Worm (Caenorhabditis elegans) whole organism, L2 larva: Measurements from ENCODE around the gene nlp-43.

ENCODE experiments used
- C34F6.9 ChIP-seq: fragments of 150-350 bp; optimal IDR thresholded peaks from 2 replicates; lab custom pipeline; 2014; ENCODE audit warnings: missing biosample characterization, missing genetic modification characterization
- F13H6.1 ChIP-seq: sonication (generic microtip); optimal IDR thresholded peaks from 2 replicates; lab custom pipeline; 2016; ENCODE audit warnings: missing genetic modification characterization, missing compliant biosample characterization
- R02D3.7 ChIP-seq: fragments of 150-350 bp; optimal IDR thresholded peaks from 2 replicates; lab custom pipeline; 2014; ENCODE audit warnings: missing biosample characterization, missing genetic modification characterization
- Y55F3AM.14 ChIP-seq: fragments of 200-800 bp; sonication (Bioruptor generic); optimal IDR thresholded peaks from 2 replicates; lab custom pipeline; 2018; ENCODE audit warnings: mild to moderate bottlenecking, missing genetic modification characterization, missing compliant biosample characterization
- ZK546.5 ChIP-seq: sonication (generic microtip); optimal IDR thresholded peaks from 2 replicates; lab custom pipeline; 2017; ENCODE audit warnings: missing biosample characterization, missing genetic modification characterization
- alr-1 ChIP-seq: fragments of 150-350 bp; optimal IDR thresholded peaks from 2 replicates; lab custom pipeline; 2014; ENCODE audit warnings: missing biosample characterization, missing genetic modification characterization
- aly-2 ChIP-seq: fragments of 150-350 bp; optimal IDR thresholded peaks from 2 replicates; lab custom pipeline; 2014; ENCODE audit warnings: missing biosample characterization, missing genetic modification characterization
- ama-1 ChIP-seq: fragments of 150-350 bp; optimal IDR thresholded peaks from 2 replicates; lab custom pipeline; 2018; ENCODE audit warnings: inconsistent platforms
- blmp-1 ChIP-seq: sonication (generic microtip); optimal IDR thresholded peaks from 2 replicates; lab custom pipeline; 2017; ENCODE audit warnings: missing genetic modification characterization, mild to moderate bottlenecking, missing compliant biosample characterization, antibody characterized with exemption, moderate library complexity; ENCODE audit not compliant: insufficient read depth
- ceh-16 ChIP-seq: fragments of 150-350 bp; optimal IDR thresholded peaks from 2 replicates; lab custom pipeline; 2014; ENCODE audit warnings: missing biosample characterization, missing genetic modification characterization
- ceh-82 ChIP-seq: fragments of 150-350 bp; optimal IDR thresholded peaks from 2 replicates; lab custom pipeline; 2014; ENCODE audit warnings: missing biosample characterization, missing genetic modification characterization
- crh-2 ChIP-seq: sonication (generic microtip); optimal IDR thresholded peaks from 2 replicates; lab custom pipeline; 2017; ENCODE audit warnings: missing biosample characterization, missing genetic modification characterization
- dmd-4 ChIP-seq: sonication (generic microtip); optimal IDR thresholded peaks from 2 replicates; lab custom pipeline; 2017; ENCODE audit warnings: missing biosample characterization, missing genetic modification characterization
- egl-27 ChIP-seq: sonication (generic microtip); optimal IDR thresholded peaks from 3 replicates; lab custom pipeline; 2017; ENCODE audit warnings: missing biosample characterization, missing genetic modification reagents, missing genetic modification characterization
- elt-1 ChIP-seq: fragments of 150-350 bp; optimal IDR thresholded peaks from 2 replicates; lab custom pipeline; 2014; ENCODE audit warnings: missing biosample characterization, missing genetic modification characterization
- elt-3 ChIP-seq: sonication (generic microtip); optimal IDR thresholded peaks from 2 replicates; lab custom pipeline; 2017; ENCODE audit warnings: missing biosample characterization, missing genetic modification characterization
- fos-1 ChIP-seq: fragments of 150-350 bp; optimal IDR thresholded peaks from 2 replicates; lab custom pipeline; 2014; ENCODE audit warnings: missing biosample characterization, missing genetic modification characterization
- gmeb-1 ChIP-seq: fragments of 150-350 bp; optimal IDR thresholded peaks from 2 replicates; lab custom pipeline; 2014; ENCODE audit warnings: missing biosample characterization, missing genetic modification characterization
- lin-11 ChIP-seq: fragments of 150-350 bp; sonication (generic microtip); optimal IDR thresholded peaks from 2 replicates; lab custom pipeline; 2014; ENCODE audit warnings: missing biosample characterization, missing genetic modification characterization, inconsistent platforms, mixed read lengths
- lin-13 ChIP-seq: fragments of 150-350 bp; optimal IDR thresholded peaks from 2 replicates; lab custom pipeline; 2014; ENCODE audit warnings: missing biosample characterization, missing genetic modification reagents, missing genetic modification characterization
- lin-39 ChIP-seq: fragments of 150-350 bp; optimal IDR thresholded peaks from 2 replicates; lab custom pipeline; 2014; ENCODE audit warnings: missing biosample characterization, missing genetic modification reagents, missing genetic modification characterization
- lsy-2 ChIP-seq, 2 experiments: fragments of 150-350 bp in 1 of 2; sonication (generic microtip) in 1 of 2; optimal IDR thresholded peaks; 2 replicates each; lab custom pipeline; 2014 to 2017; ENCODE audit warnings: missing biosample characterization in 2 of 2, missing genetic modification characterization in 2 of 2
- mab-5 ChIP-seq: fragments of 150-350 bp; optimal IDR thresholded peaks from 2 replicates; lab custom pipeline; 2014; ENCODE audit warnings: missing biosample characterization, missing genetic modification characterization
- mbf-1 ChIP-seq: sonication (generic microtip); optimal IDR thresholded peaks from 2 replicates; lab custom pipeline; 2017; ENCODE audit warnings: missing biosample characterization, missing genetic modification characterization
- mdl-1 ChIP-seq, 2 experiments: fragments of 150-350 bp in 1 of 2; sonication (generic microtip) in 1 of 2; optimal IDR thresholded peaks; 2 replicates each; lab custom pipeline; 2017; ENCODE audit warnings: missing biosample characterization in 2 of 2, missing genetic modification characterization in 2 of 2
- nhr-10 ChIP-seq: sonication (generic microtip); optimal IDR thresholded peaks from 2 replicates; lab custom pipeline; 2017; ENCODE audit warnings: missing biosample characterization, missing genetic modification characterization
- nhr-11 ChIP-seq: fragments of 150-350 bp; optimal IDR thresholded peaks from 2 replicates; lab custom pipeline; 2014; ENCODE audit warnings: missing biosample characterization, missing genetic modification characterization
- nhr-12 ChIP-seq: fragments of 150-350 bp; optimal IDR thresholded peaks from 2 replicates; lab custom pipeline; 2014; ENCODE audit warnings: missing biosample characterization, missing genetic modification characterization
- nhr-129 ChIP-seq: fragments of 150-350 bp; optimal IDR thresholded peaks from 2 replicates; lab custom pipeline; 2014; ENCODE audit warnings: missing biosample characterization, missing genetic modification characterization
- nhr-21 ChIP-seq: fragments of 150-350 bp; optimal IDR thresholded peaks from 2 replicates; lab custom pipeline; 2014; ENCODE audit warnings: missing biosample characterization, missing genetic modification characterization
- nhr-23 ChIP-seq: fragments of 150-350 bp; optimal IDR thresholded peaks from 2 replicates; lab custom pipeline; 2014; ENCODE audit warnings: missing biosample characterization, missing genetic modification reagents, missing genetic modification characterization
- nhr-237 ChIP-seq: fragments of 150-350 bp; optimal IDR thresholded peaks from 2 replicates; lab custom pipeline; 2014; ENCODE audit warnings: missing biosample characterization, missing genetic modification characterization
- nhr-25 ChIP-seq: fragments of 150-350 bp; sonication (generic microtip); optimal IDR thresholded peaks from 3 replicates; lab custom pipeline; 2014; ENCODE audit warnings: missing biosample characterization, missing genetic modification characterization
- nhr-6 ChIP-seq: fragments of 150-350 bp; optimal IDR thresholded peaks from 2 replicates; lab custom pipeline; 2014; ENCODE audit warnings: missing biosample characterization, missing genetic modification characterization
- nhr-77 ChIP-seq: fragments of 150-350 bp; optimal IDR thresholded peaks from 2 replicates; lab custom pipeline; 2014; ENCODE audit warnings: missing biosample characterization, missing genetic modification characterization
- peb-1 ChIP-seq: fragments of 150-350 bp; optimal IDR thresholded peaks from 2 replicates; lab custom pipeline; 2014; ENCODE audit warnings: missing biosample characterization, missing genetic modification characterization
- sem-4 ChIP-seq: fragments of 150-350 bp; optimal IDR thresholded peaks from 2 replicates; lab custom pipeline; 2014; ENCODE audit warnings: missing biosample characterization, missing genetic modification reagents, missing genetic modification characterization
- skn-1 ChIP-seq: sonication (generic microtip); optimal IDR thresholded peaks from 2 replicates; lab custom pipeline; 2017; ENCODE audit warnings: missing biosample characterization, missing genetic modification characterization
- sma-3 ChIP-seq: sonication (generic microtip); optimal IDR thresholded peaks from 2 replicates; lab custom pipeline; 2016; ENCODE audit warnings: missing genetic modification reagents, missing genetic modification characterization, missing compliant biosample characterization
- sma-9 ChIP-seq, 2 experiments: fragments of 150-350 bp in 1 of 2; sonication (generic microtip) in 1 of 2; optimal IDR thresholded peaks; 2 replicates each; lab custom pipeline; 2014 to 2016; ENCODE audit warnings: missing genetic modification characterization in 2 of 2, mild to moderate bottlenecking in 1 of 2, missing biosample characterization in 1 of 2, missing compliant biosample characterization in 1 of 2, missing genetic modification reagents in 1 of 2, moderate library complexity in 1 of 2
- snpc-4 ChIP-seq: fragments of 150-350 bp; optimal IDR thresholded peaks from 2 replicates; lab custom pipeline; 2014; ENCODE audit warnings: missing biosample characterization, missing genetic modification characterization
- unc-39 ChIP-seq: fragments of 150-350 bp; optimal IDR thresholded peaks from 2 replicates; lab custom pipeline; 2014; ENCODE audit warnings: missing biosample characterization, missing genetic modification characterization
- unc-55 ChIP-seq: fragments of 150-350 bp; sonication (generic microtip); optimal IDR thresholded peaks from 3 replicates; lab custom pipeline; 2014; ENCODE audit warnings: missing biosample characterization, missing genetic modification reagents, missing genetic modification characterization
- unc-62 ChIP-seq: fragments of 150-350 bp; optimal IDR thresholded peaks from 2 replicates; lab custom pipeline; 2014; ENCODE audit warnings: missing biosample characterization, missing genetic modification reagents, missing genetic modification characterization
- zag-1 ChIP-seq: fragments of 150-350 bp; optimal IDR thresholded peaks from 2 replicates; lab custom pipeline; 2014; ENCODE audit warnings: missing biosample characterization, missing genetic modification characterization
- ztf-1 ChIP-seq: fragments of 200-800 bp; sonication (Bioruptor generic); conservative IDR thresholded peaks from 2 replicates; pipeline ENCODE4 v1.3.6; 2022; ENCODE audit warnings: missing genetic modification characterization, missing compliant biosample characterization
- ztf-11 ChIP-seq: sonication (generic microtip); optimal IDR thresholded peaks from 2 replicates; lab custom pipeline; 2017; ENCODE audit warnings: missing biosample characterization, missing genetic modification characterization
- ztf-4 ChIP-seq: fragments of 150-350 bp; optimal IDR thresholded peaks from 2 replicates; lab custom pipeline; 2014; ENCODE audit warnings: missing biosample characterization, missing genetic modification characterization

Gene nlp-43

ce11 chrIII:5080700-5081572 is 38.7 kb downstream of the nlp-43 start:
- peak; percentile 19 for TF ChIP-seq nhr-237 (tag; lab: Kevin White, UChicago)
- peak; percentile 29 for TF ChIP-seq blmp-1 (tag; lab: Kevin White, UChicago)
- TF ChIP-seq lin-39 (tag; lab: Kevin White, UChicago): no peak
- peak; percentile 24 for TF ChIP-seq R02D3.7 (tag; lab: Kevin White, UChicago)
- TF ChIP-seq Y55F3AM.14 (GFP tag; lab: Kevin White, UChicago): peak; percentile 84
- peak; percentile 74 for TF ChIP-seq nhr-6
- no peak for TF ChIP-seq alr-1 (tag; lab: Kevin White, UChicago)
- peak; percentile 88 for TF ChIP-seq nhr-21 (tag; lab: Kevin White, UChicago)
- no peak for TF ChIP-seq nhr-77 (tag; lab: Kevin White, UChicago)
- peak; percentile 92 for TF ChIP-seq sma-3 (GFP tag; lab: Kevin White, UChicago)
- peak; percentile 60 for TF ChIP-seq nhr-25
- TF ChIP-seq gmeb-1: peak; percentile 80
- TF ChIP-seq peb-1 (tag; lab: Kevin White, UChicago): no peak
- TF ChIP-seq sma-9 (GFP tag; optimal IDR thresholded peaks at IDR 0.05; lab: Kevin White, UChicago): peak; percentile 95
- TF ChIP-seq sma-9 (tag; optimal IDR thresholded peaks at IDR 0.05; lab: Kevin White, UChicago): no peak
- peak; percentile 83 for TF ChIP-seq F13H6.1 (tag; lab: Kevin White, UChicago)
- no peak for TF ChIP-seq ceh-16
- no peak for TF ChIP-seq ZK546.5 (tag; lab: Kevin White, UChicago)
- TF ChIP-seq egl-27 (tag; lab: Kevin White, UChicago): peak; percentile 31
- peak; percentile 13 for TF ChIP-seq aly-2 (tag; lab: Kevin White, UChicago)
- TF ChIP-seq nhr-23 (tag; lab: Kevin White, UChicago): no peak
- peak; percentile 83 for TF ChIP-seq nhr-129 (tag; lab: Kevin White, UChicago)
- TF ChIP-seq nhr-10: peak; percentile 28
- peak; percentile 25 for TF ChIP-seq mab-5 (tag; lab: Kevin White, UChicago)
- TF ChIP-seq elt-1 (tag; lab: Kevin White, UChicago): no peak
- no peak for TF ChIP-seq ama-1 (lab: Kevin White, UChicago)
- peak; percentile 73 for TF ChIP-seq sem-4 (tag; lab: Kevin White, UChicago)
- peak; percentile 52 for TF ChIP-seq nhr-11 (tag; lab: Kevin White, UChicago)
- no peak for TF ChIP-seq elt-3 (tag; lab: Kevin White, UChicago)
- peak in 1 of 2 experiments; percentile 26 for TF ChIP-seq mdl-1 (tag; optimal IDR thresholded peaks at IDR 0.05; lab: Kevin White, UChicago)
- peak; percentile 78 for TF ChIP-seq lin-13 (GFP tag; lab: Kevin White, UChicago)
- peak; percentile 62 for TF ChIP-seq ztf-4
- no peak for TF ChIP-seq ztf-1
- peak; percentile 76 for TF ChIP-seq C34F6.9 (tag; lab: Kevin White, UChicago)
- TF ChIP-seq ztf-11 (tag; lab: Kevin White, UChicago): no peak
- peak; percentile 31 for TF ChIP-seq nhr-12 (tag; lab: Kevin White, UChicago)
- TF ChIP-seq snpc-4: peak; percentile 99
- peak; percentile 83 to 87 for TF ChIP-seq lsy-2 (tag; optimal IDR thresholded peaks at IDR 0.05; lab: Kevin White, UChicago)
- TF ChIP-seq zag-1 (tag; lab: Kevin White, UChicago): peak; percentile 17
- TF ChIP-seq dmd-4 (tag; lab: Kevin White, UChicago): no peak
- peak; percentile 86 for TF ChIP-seq crh-2
- TF ChIP-seq unc-62 (GFP tag; lab: Kevin White, UChicago): peak; percentile 1
- no peak for TF ChIP-seq mbf-1 (tag; lab: Kevin White, UChicago)
- TF ChIP-seq skn-1: no peak
- TF ChIP-seq unc-39 (tag; lab: Kevin White, UChicago): no peak
- peak; percentile 38 for TF ChIP-seq fos-1 (tag; lab: Kevin White, UChicago)
- no peak for TF ChIP-seq ceh-82 (tag; lab: Kevin White, UChicago)
- peak; percentile 76 for TF ChIP-seq unc-55 (GFP tag; lab: Kevin White, UChicago)
- TF ChIP-seq lin-11 (tag; lab: Kevin White, UChicago): no peak
